Worm (Caenorhabditis elegans): ENCODE data around the gene dvc-1.

ce11 chrV:11251798-11252197, 12.7 kb upstream of the dvc-1 start:
- TF ChIP-seq ceh-16 (tag; optimal IDR thresholded peaks at IDR 0.05) = no peak
- no peak for TF ChIP-seq aly-2 (tag; optimal IDR thresholded peaks at IDR 0.05)
- TF ChIP-seq elt-1 (tag; optimal IDR thresholded peaks at IDR 0.05) = no peak
- no peak for TF ChIP-seq R02D3.7 (tag; optimal IDR thresholded peaks at IDR 0.05)

Measured in whole organism, L3 larva.